Fruit fly (Drosophila melanogaster): Measurements from ENCODE around the gene wkd.

dm6 chr3R:11617363-11617762 is 36.0 kb downstream of the wkd start:
- no peak for TF ChIP-seq Sin3A (optimal IDR thresholded peaks at IDR 0.05)
- no peak for TF ChIP-seq insv (optimal IDR thresholded peaks at IDR 0.05)
- no peak for TF ChIP-seq h (optimal IDR thresholded peaks at IDR 0.05)

Data from Kc167 (cell line).